Worm (Caenorhabditis elegans): ENCODE data around the gene C05B5.11.
"Not testable (repeated sequence)": the region's sequence is repeated elsewhere in the genome, so short reads cannot be mapped to it uniquely, and the experiment has no call there.

C05B5.11 gene

ce11 chrIII:10030549-10030948, 26.2 kb downstream of the C05B5.11 start, which contains the start of gene M04D8.4:
Gene M04D8.4, minus strand, starts transcription at chrIII:10030649.
- TF ChIP-seq W03F9.2 (tag; optimal IDR thresholded peaks at IDR 0.05) = no peak
- TF ChIP-seq dao-5 (tag; optimal IDR thresholded peaks at IDR 0.05) = no peak
- TF ChIP-seq him-1 (tag; optimal IDR thresholded peaks at IDR 0.05) = no peak

ce11 chrIII:10033213-10033612, 28.9 kb downstream of the C05B5.11 start, which contains the start of gene M04D8.5:
Gene M04D8.5, minus strand, starts transcription at chrIII:10033313.
- TF ChIP-seq dao-5 (tag; optimal IDR thresholded peaks at IDR 0.05) (no peak), W03F9.2 (tag; optimal IDR thresholded peaks at IDR 0.05) (no peak), him-1 (tag; optimal IDR thresholded peaks at IDR 0.05) (no peak)

- no peak for TF ChIP-seq him-1 (tag; optimal IDR thresholded peaks at IDR 0.05)
- TF ChIP-seq dao-5 (tag; optimal IDR thresholded peaks at IDR 0.05) = no peak
- TF ChIP-seq W03F9.2 (tag; optimal IDR thresholded peaks at IDR 0.05) = no peak
These were observed 29.6 kb downstream of the C05B5.11 start, which contains the start of gene M04D8.8 for ce11 chrIII:10033881-10034280. Gene M04D8.8, plus strand, starts transcription at chrIII:10034181.

ce11 chrIII:10035783-10036182, 31.5 kb downstream of the C05B5.11 start, which contains the start of gene xbx-3:
Gene xbx-3, plus strand, starts transcription at chrIII:10035945.
- TF ChIP-seq W03F9.2 (tag; optimal IDR thresholded peaks at IDR 0.05) (no peak), dao-5 (tag; optimal IDR thresholded peaks at IDR 0.05) (no peak), him-1 (tag; optimal IDR thresholded peaks at IDR 0.05) (no peak)

ce11 chrIII:10037150-10037549, 32.8 kb downstream of the C05B5.11 start, which contains the start of gene M04D8.7:
Gene M04D8.7, plus strand, starts transcription at chrIII:10037450.
- TF ChIP-seq W03F9.2 (tag; optimal IDR thresholded peaks at IDR 0.05) (no peak), dao-5 (tag; optimal IDR thresholded peaks at IDR 0.05) (no peak), him-1 (tag; optimal IDR thresholded peaks at IDR 0.05) (no peak)

- no peak for TF ChIP-seq dao-5 (tag; optimal IDR thresholded peaks at IDR 0.05)
- no peak for TF ChIP-seq him-1 (tag; optimal IDR thresholded peaks at IDR 0.05)
These were observed 35.7 kb downstream of the C05B5.11 start, which contains the start of gene T16G12.7 for ce11 chrIII:10040013-10040412. Gene T16G12.7, minus strand, starts transcription at chrIII:10040113.

- TF ChIP-seq W03F9.2 (tag; optimal IDR thresholded peaks at IDR 0.05) (no peak), dao-5 (tag; optimal IDR thresholded peaks at IDR 0.05) (no peak), him-1 (tag; optimal IDR thresholded peaks at IDR 0.05) (no peak)
These were observed 45.4 kb downstream of the C05B5.11 start, which contains the start of gene T16G12.1 for ce11 chrIII:10049682-10050081. Gene T16G12.1, minus strand, starts transcription at chrIII:10049857.

- not testable (repeated sequence) for TF ChIP-seq him-1, dao-5, W03F9.2 (tag; optimal IDR thresholded peaks at IDR 0.05)
These were observed 46.0 kb downstream of the C05B5.11 start, which contains the start of gene T16G12.3 for ce11 chrIII:10050321-10050720. Gene T16G12.3, plus strand, starts transcription at chrIII:10050621.

ce11 chrIII:10053312-10053711, 49.0 kb downstream of the C05B5.11 start, which contains the start of gene T16G12.12:
Gene T16G12.12, plus strand, starts transcription at chrIII:10053612.
- not testable (repeated sequence) for TF ChIP-seq him-1, dao-5, W03F9.2 (tag; optimal IDR thresholded peaks at IDR 0.05)
